Worm (Caenorhabditis elegans) whole organism, midembryonic: ENCODE results near the gene srt-54.

Experiments used
- flt-1 ChIP-seq: fragments of 200-800 bp; sonication (Bioruptor generic); IDR thresholded peaks from 2 replicates; pipeline ENCODE4 v1.3.6; 2022; ENCODE audit warnings: missing genetic modification characterization, missing compliant biosample characterization
- med-1 ChIP-seq: sonication (generic microtip); optimal IDR thresholded peaks from 2 replicates; lab custom pipeline; 2017; ENCODE audit warnings: missing genetic modification characterization, mild to moderate bottlenecking, missing compliant biosample characterization, antibody characterized with exemption, missing genetic modification reagents; ENCODE audit not compliant: insufficient read depth
- ref-1 ChIP-seq: fragments of 200-800 bp; sonication (Bioruptor generic); conservative IDR thresholded peaks from 2 replicates; pipeline ENCODE4 v1.3.6; 2022; ENCODE audit warnings: missing genetic modification reagents, missing genetic modification characterization, missing compliant biosample characterization
- ztf-23 ChIP-seq: fragments of 200-800 bp; sonication (Bioruptor generic); IDR thresholded peaks from 2 replicates; pipeline ENCODE4 v1.3.6; 2022; ENCODE audit warnings: missing genetic modification reagents, missing genetic modification characterization, missing compliant biosample characterization

DNA sequence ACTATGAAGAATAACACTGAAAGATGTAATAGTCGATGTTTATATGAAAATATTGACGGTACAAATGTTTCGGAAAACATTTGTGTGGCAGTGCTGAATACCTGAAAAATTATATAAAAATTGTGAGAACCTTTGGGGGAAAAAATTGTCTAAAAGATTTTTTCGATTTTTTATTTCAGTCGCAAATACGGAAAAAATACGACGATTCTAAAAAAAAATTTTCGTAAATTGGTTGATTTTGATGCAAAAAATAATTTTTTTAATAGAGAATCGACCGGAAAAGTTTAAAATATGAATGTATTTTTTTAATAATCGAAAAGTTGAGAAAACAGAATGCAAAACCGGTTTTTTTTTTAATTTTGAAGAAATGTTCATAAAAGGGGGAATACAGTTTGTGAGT, 21.8 kb upstream of the srt-54 start, which contains the start of gene C50D2.7:
- TF ChIP-seq ref-1 (GFP tag; lab: Robert Waterston, UW) (no peak), flt-1 (GFP tag; lab: Robert Waterston, UW) (no peak), med-1 (GFP tag; lab: Kevin White, UChicago) (no peak), ztf-23 (no peak)
